2 worm cellular contexts compared by ENCODE assay signal in the genomic region with DNA sequence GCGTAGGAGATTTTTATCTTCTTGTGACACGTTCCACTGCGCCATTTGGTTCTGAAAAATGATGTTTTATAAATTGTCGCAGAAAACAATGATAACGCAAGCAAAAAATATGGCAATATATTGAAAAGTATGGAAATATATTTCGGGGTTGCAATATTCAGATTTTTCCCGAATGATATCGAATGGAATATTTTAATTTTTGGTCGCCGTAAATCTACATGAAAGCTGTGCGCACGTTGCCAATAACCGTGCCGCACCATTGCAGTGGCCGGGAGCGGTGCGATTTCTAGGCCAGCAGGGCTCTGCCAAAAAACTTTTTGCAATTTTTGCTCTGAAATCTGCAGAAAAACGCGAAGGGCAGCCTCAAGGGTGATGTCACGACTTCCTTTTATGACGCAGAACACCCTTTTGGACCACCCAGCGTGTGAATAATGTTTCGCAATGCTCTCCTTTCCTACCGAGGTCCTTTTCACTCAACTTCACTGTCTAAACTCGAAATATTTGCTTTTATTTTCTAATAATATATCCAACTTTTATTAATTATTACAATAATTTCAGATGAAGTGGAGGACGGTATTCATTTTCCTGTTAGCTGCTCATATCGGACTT.
A peak's percentile ranks its signal among the peaks of the same experiment; 100 is the strongest.
TF ChIP-seq lines count a peak whose summit lies in the region.

A gene (minus strand): TSS at position 51 of the 609 bp plus-strand sequence.
A gene (plus strand): TSS at position 559 of the 609 bp plus-strand sequence.

TF ChIP-seq in whole organism, L1 larva, 84 proteins besides CTCF, POLR2A, EP300 and RAD21 (continued from another document):
- TF ChIP-seq efl-1 (optimal IDR thresholded peaks at IDR 0.05; lab: Kevin White, UChicago) (peak; percentile 81), efl-1 (GFP tag; optimal IDR thresholded peaks at IDR 0.05 in 1 of 2; lab: Kevin White, UChicago) (peak; percentile 73 to 98), hlh-4 (tag; optimal IDR thresholded peaks at IDR 0.05; lab: Kevin White, UChicago) (no peak), fkh-10 (GFP tag; optimal IDR thresholded peaks at IDR 0.05; lab: Kevin White, UChicago) (peak; percentile 84), hlh-17 (GFP tag; optimal IDR thresholded peaks at IDR 0.05; lab: Kevin White, UChicago; ENCODE audit: borderline replicate concordance) (no peak), snpc-4 (tag; optimal IDR thresholded peaks at IDR 0.05; lab: Kevin White, UChicago) (peak; percentile 60), fkh-4 (tag; optimal IDR thresholded peaks at IDR 0.05; lab: Kevin White, UChicago; ENCODE audit: borderline replicate concordance) (peak; percentile 87), nhr-47 (tag; optimal IDR thresholded peaks at IDR 0.05; lab: Kevin White, UChicago) (peak; percentile 91), mef-2 (tag; optimal IDR thresholded peaks at IDR 0.05; lab: Kevin White, UChicago) (no peak), unc-62 (GFP tag; optimal IDR thresholded peaks at IDR 0.05; lab: Kevin White, UChicago) (no peak), xbp-1 (tag; optimal IDR thresholded peaks at IDR 0.05; lab: Kevin White, UChicago) (peak; percentile 85), blmp-1 (tag; optimal IDR thresholded peaks at IDR 0.05; lab: Kevin White, UChicago) (peak; percentile 1), sup-37 (GFP tag; optimal IDR thresholded peaks at IDR 0.05; lab: Kevin White, UChicago) (peak; percentile 44), ces-1 (GFP tag; optimal IDR thresholded peaks at IDR 0.05; lab: Kevin White, UChicago) (no peak), ceh-8 (GFP tag; optimal IDR thresholded peaks at IDR 0.05; lab: Kevin White, UChicago) (peak; percentile 67), aha-1 (tag; optimal IDR thresholded peaks at IDR 0.05; lab: Kevin White, UChicago) (no peak), grh-1 (GFP tag; IDR thresholded peaks at IDR 0.05; lab: Robert Waterston, UW) (peak; percentile 66), unc-98 (GFP tag; IDR thresholded peaks at IDR 0.05; lab: Robert Waterston, UW) (peak; percentile 69; the same call in 1 of the 2 replicates), unc-30 (tag; optimal IDR thresholded peaks at IDR 0.05; lab: Kevin White, UChicago) (no peak), ceh-63 (GFP tag; optimal IDR thresholded peaks at IDR 0.05; lab: Kevin White, UChicago) (no peak), vab-15 (tag; optimal IDR thresholded peaks at IDR 0.05; lab: Kevin White, UChicago) (peak; percentile 18), lin-13 (GFP tag; optimal IDR thresholded peaks at IDR 0.05; lab: Kevin White, UChicago) (peak; percentile 86), tbx-2 (tag; optimal IDR thresholded peaks at IDR 0.05; lab: Kevin White, UChicago) (peak; percentile 91), zip-4 (GFP tag; optimal IDR thresholded peaks at IDR 0.05; lab: Kevin White, UChicago) (peak; percentile 46), nhr-77 (tag; optimal IDR thresholded peaks at IDR 0.05; lab: Kevin White, UChicago) (peak; percentile 70), nhr-90 (tag; optimal IDR thresholded peaks at IDR 0.05; lab: Kevin White, UChicago; ENCODE audit: poor library complexity) (peak; percentile 82), irx-1 (tag; optimal IDR thresholded peaks at IDR 0.05; lab: Kevin White, UChicago) (peak; percentile 84), lin-35 (GFP tag; optimal IDR thresholded peaks at IDR 0.05; lab: Kevin White, UChicago) (peak; percentile 74 to 79)

TF ChIP-seq in whole organism, young adult, 124 proteins besides CTCF, POLR2A, EP300 and RAD21 (continued from another document):
- TF ChIP-seq lin-26 (GFP tag; IDR thresholded peaks at IDR 0.05; lab: Robert Waterston, UW) (0 out of 2 replicates have a peak, but pooled peaks have one; percentile 34), ama-1 (optimal IDR thresholded peaks at IDR 0.05; lab: Kevin White, UChicago) (no peak), ama-1 (GFP tag; optimal IDR thresholded peaks at IDR 0.05; lab: Kevin White, UChicago) (no peak), lin-35 (GFP tag; optimal IDR thresholded peaks at IDR 0.05; lab: Kevin White, UChicago) (peak in 1 of 3 experiments; percentile 19), aptf-2 (GFP tag; conservative IDR thresholded peaks at IDR 0.05; lab: Robert Waterston, UW) (peak; percentile 83), nhr-27 (tag; optimal IDR thresholded peaks at IDR 0.05; lab: Kevin White, UChicago) (no peak), ceh-79 (tag; optimal IDR thresholded peaks at IDR 0.05; lab: Kevin White, UChicago) (no peak), ztf-26 (tag; optimal IDR thresholded peaks at IDR 0.05; lab: Kevin White, UChicago) (peak; percentile 7), fkh-3 (tag; optimal IDR thresholded peaks at IDR 0.05; lab: Kevin White, UChicago) (no peak), lsy-27 (tag; optimal IDR thresholded peaks at IDR 0.05; lab: Kevin White, UChicago; ENCODE audit: borderline replicate concordance, insufficient read depth) (no peak), Y79H2A.3 (GFP tag; conservative IDR thresholded peaks at IDR 0.05; lab: Robert Waterston, UW) (no peak), athp-1 (tag; optimal IDR thresholded peaks at IDR 0.05; lab: Kevin White, UChicago) (peak; percentile 73), hmg-20 (GFP tag; IDR thresholded peaks at IDR 0.05; lab: Robert Waterston, UW) (peak; percentile 69; the same call in 1 of the 2 replicates), unc-130 (GFP tag; optimal IDR thresholded peaks at IDR 0.05; lab: Kevin White, UChicago) (peak; percentile 84), pbrm-1 (GFP tag; IDR thresholded peaks at IDR 0.05; lab: Robert Waterston, UW) (peak; percentile 84), sea-2 (GFP tag; IDR thresholded peaks at IDR 0.05; lab: Robert Waterston, UW) (no peak), ztf-6 (GFP tag; IDR thresholded peaks at IDR 0.05; lab: Robert Waterston, UW) (peak; percentile 30; the same call in 1 of the 2 replicates), B0336.3 (GFP tag; IDR thresholded peaks at IDR 0.05; lab: Robert Waterston, UW) (peak; percentile 73), T26A5.8 (tag; optimal IDR thresholded peaks at IDR 0.05; lab: Kevin White, UChicago) (no peak), attf-6 (GFP tag; IDR thresholded peaks at IDR 0.05; lab: Robert Waterston, UW) (no peak), hlh-26 (GFP tag; conservative IDR thresholded peaks at IDR 0.05; lab: Robert Waterston, UW) (no peak), tlf-1 (GFP tag; optimal IDR thresholded peaks at IDR 0.05; lab: Kevin White, UChicago) (peak; percentile 61), nhr-90 (tag; optimal IDR thresholded peaks at IDR 0.05; lab: Kevin White, UChicago) (no peak), cebp-2 (GFP tag; IDR thresholded peaks at IDR 0.05; lab: Robert Waterston, UW) (no peak), ztf-22 (GFP tag; optimal IDR thresholded peaks at IDR 0.05; lab: Kevin White, UChicago) (no peak), F55B11.4 (tag; optimal IDR thresholded peaks at IDR 0.05; lab: Kevin White, UChicago; ENCODE audit: borderline replicate concordance, insufficient read depth) (no peak), repo-1 (tag; optimal IDR thresholded peaks at IDR 0.05; lab: Kevin White, UChicago) (no peak), hlh-12 (tag; optimal IDR thresholded peaks at IDR 0.05; lab: Kevin White, UChicago) (no peak), akir-1 (GFP tag; optimal IDR thresholded peaks at IDR 0.05; lab: Kevin White, UChicago) (peak; percentile 73), zim-3 (tag; optimal IDR thresholded peaks at IDR 0.05; lab: Kevin White, UChicago) (no peak), ztf-28 (GFP tag; IDR thresholded peaks at IDR 0.05; lab: Robert Waterston, UW) (peak; percentile 77), hrde-1 (tag; optimal IDR thresholded peaks at IDR 0.05; lab: Kevin White, UChicago; ENCODE audit: borderline replicate concordance) (no peak), atf-7 (tag; optimal IDR thresholded peaks at IDR 0.05; lab: Kevin White, UChicago) (peak; percentile 81), unc-62 (GFP tag; optimal IDR thresholded peaks at IDR 0.05; lab: Kevin White, UChicago) (no peak), hmg-1.2 (GFP tag; IDR thresholded peaks at IDR 0.05; lab: Robert Waterston, UW) (peak; percentile 51; the same call in 1 of the 2 replicates), F39B2.1 (GFP tag; IDR thresholded peaks at IDR 0.05; lab: Robert Waterston, UW) (no peak)
TF ChIP-seq in whole organism, young adult: peak in this region for 75.
